Fruit fly (Drosophila melanogaster) whole organism, embryonic: ENCODE results near the gene CG10147.

ENCODE experiments used
- ATbp ChIP-seq: fragments of 200-800 bp; sonication (Bioruptor generic); optimal IDR thresholded peaks from 2 replicates; lab custom pipeline; 2017; ENCODE audit warnings: missing biosample characterization, mild to moderate bottlenecking, missing genetic modification characterization, missing genetic modification reagents
- Abd-B ChIP-seq: fragments of 200-800 bp; sonication (Bioruptor generic); optimal IDR thresholded peaks from 2 replicates; lab custom pipeline; 2018; ENCODE audit warnings: missing biosample characterization, mild to moderate bottlenecking, missing genetic modification characterization, moderate library complexity
- C15 ChIP-seq: fragments of 200-800 bp; sonication (Bioruptor generic); IDR thresholded peaks from 3 replicates; pipeline ENCODE4 v1.3.6; 2022; ENCODE audit warnings: missing biosample characterization, missing genetic modification characterization
- CG10209 ChIP-seq: fragments of 200-800 bp; sonication (Bioruptor generic); optimal IDR thresholded peaks from 3 replicates; lab custom pipeline; 2017; ENCODE audit warnings: missing biosample characterization, mild to moderate bottlenecking, missing genetic modification characterization, missing genetic modification reagents
- CG12236 ChIP-seq: fragments of 200-800 bp; sonication (Bioruptor generic); optimal IDR thresholded peaks from 2 replicates; lab custom pipeline; 2016; ENCODE audit warnings: missing biosample characterization, missing genetic modification characterization
- CG12299 ChIP-seq: fragments of 200-800 bp; sonication (Bioruptor generic); optimal IDR thresholded peaks from 2 replicates; lab custom pipeline; 2018; ENCODE audit warnings: missing biosample characterization, mild to moderate bottlenecking, missing genetic modification characterization
- CG15269 ChIP-seq: fragments of 200-800 bp; sonication (Bioruptor generic); optimal IDR thresholded peaks from 2 replicates; lab custom pipeline; 2018; ENCODE audit warnings: missing biosample characterization, mild to moderate bottlenecking, missing genetic modification characterization, moderate library complexity
- CG1647 ChIP-seq: fragments of 200-800 bp; sonication (Bioruptor generic); optimal IDR thresholded peaks from 3 replicates; lab custom pipeline; 2016; ENCODE audit warnings: missing biosample characterization, missing genetic modification characterization
- CG16813 ChIP-seq: fragments of 200-800 bp; sonication (Bioruptor generic); IDR thresholded peaks from 3 replicates; pipeline ENCODE4 v1.3.6; 2022; ENCODE audit warnings: missing biosample characterization, missing genetic modification characterization; ENCODE audit not compliant: partially characterized antibody
- CG16863 ChIP-seq: fragments of 200-800 bp; sonication (Bioruptor generic); optimal IDR thresholded peaks from 3 replicates; lab custom pipeline; 2016; ENCODE audit warnings: missing biosample characterization, missing genetic modification characterization
- CG17328 ChIP-seq: fragments of 200-800 bp; sonication (Bioruptor generic); IDR thresholded peaks from 2 replicates; pipeline ENCODE4 v1.3.6; 2022; ENCODE audit warnings: missing biosample characterization, missing genetic modification characterization
- CG17829 ChIP-seq: fragments of 200-800 bp; optimal IDR thresholded peaks from 2 replicates; lab custom pipeline; 2019; ENCODE audit warnings: missing biosample characterization, mild to moderate bottlenecking, missing genetic modification characterization, moderate library complexity
- CG17912 ChIP-seq: fragments of 200-800 bp; sonication (Bioruptor generic); optimal IDR thresholded peaks from 2 replicates; lab custom pipeline; 2018; ENCODE audit warnings: missing biosample characterization, mild to moderate bottlenecking, missing genetic modification characterization
- CG2120 ChIP-seq: fragments of 200-800 bp; sonication (Bioruptor generic); optimal IDR thresholded peaks from 3 replicates; lab custom pipeline; 2016; ENCODE audit warnings: missing biosample characterization, missing genetic modification characterization
- CG2678 ChIP-seq: fragments of 200-800 bp; sonication (Bioruptor generic); optimal IDR thresholded peaks from 3 replicates; lab custom pipeline; 2019; ENCODE audit warnings: missing biosample characterization, mild to moderate bottlenecking, missing genetic modification characterization, moderate library complexity
- CG2889 ChIP-seq: fragments of 200-800 bp; sonication (Bioruptor generic); IDR thresholded peaks from 3 replicates; pipeline ENCODE4 v1.3.6; 2022; ENCODE audit warnings: missing biosample characterization, missing genetic modification characterization
- CG4730 ChIP-seq: fragments of 200-800 bp; sonication (Bioruptor generic); IDR thresholded peaks from 2 replicates; pipeline ENCODE4 v1.3.6; 2022; ENCODE audit warnings: missing biosample characterization, missing genetic modification characterization
- CG5953 ChIP-seq: fragments of 200-800 bp; sonication (Bioruptor generic); IDR thresholded peaks from 2 replicates; pipeline ENCODE4 v1.3.6; 2022; ENCODE audit warnings: missing biosample characterization, missing genetic modification characterization
- CG6254 ChIP-seq: fragments of 200-800 bp; sonication (Bioruptor generic); optimal IDR thresholded peaks from 3 replicates; lab custom pipeline; 2017; ENCODE audit warnings: mild to moderate bottlenecking, missing biosample characterization, missing genetic modification reagents, missing genetic modification characterization
- CG6765 ChIP-seq: fragments of 200-800 bp; sonication (Bioruptor generic); optimal IDR thresholded peaks from 3 replicates; lab custom pipeline; 2017; ENCODE audit warnings: missing biosample characterization, mild to moderate bottlenecking, missing genetic modification characterization
- CG8281 ChIP-seq: fragments of 200-800 bp; sonication (Bioruptor generic); optimal IDR thresholded peaks from 2 replicates; lab custom pipeline; 2018; ENCODE audit warnings: missing biosample characterization, mild to moderate bottlenecking, missing genetic modification characterization, moderate library complexity
- CG9609 ChIP-seq: fragments of 200-800 bp; sonication (Bioruptor generic); optimal IDR thresholded peaks from 3 replicates; lab custom pipeline; 2016; ENCODE audit warnings: missing biosample characterization, missing genetic modification characterization
- CkIIα-i1 ChIP-seq: fragments of 200-800 bp; sonication (Bioruptor generic); IDR thresholded peaks from 2 replicates; pipeline ENCODE4 v1.3.6; 2022; ENCODE audit warnings: missing biosample characterization, missing genetic modification characterization
- Dbx ChIP-seq: fragments of 200-800 bp; sonication (Bioruptor generic); IDR thresholded peaks from 3 replicates; pipeline ENCODE4 v1.3.6; 2022; ENCODE audit warnings: missing biosample characterization, missing genetic modification characterization
- Ets65A ChIP-seq: fragments of 200-800 bp; sonication (Bioruptor generic); peaks from one replicate; lab custom pipeline; 2016; ENCODE audit warnings: missing biosample characterization, missing genetic modification characterization
- Fer2 ChIP-seq: fragments of 200-800 bp; sonication (Bioruptor generic); optimal IDR thresholded peaks from 2 replicates; lab custom pipeline; 2018; ENCODE audit warnings: missing biosample characterization, mild to moderate bottlenecking, missing genetic modification characterization, moderate library complexity
- Mad ChIP-seq: fragments of 200-800 bp; sonication (Bioruptor generic); optimal IDR thresholded peaks from 2 replicates; lab custom pipeline; 2016; ENCODE audit warnings: missing biosample characterization, missing genetic modification characterization
- Opbp ChIP-seq: fragments of 200-800 bp; sonication (Bioruptor generic); IDR thresholded peaks from 3 replicates; pipeline ENCODE4 v1.3.6; 2022; ENCODE audit warnings: missing biosample characterization, missing genetic modification characterization; ENCODE audit not compliant: partially characterized antibody
- Sry-β ChIP-seq: fragments of 200-800 bp; sonication (Bioruptor generic); optimal IDR thresholded peaks from 2 replicates; lab custom pipeline; 2018; ENCODE audit warnings: missing biosample characterization, mild to moderate bottlenecking, missing genetic modification characterization, moderate library complexity
- ab ChIP-seq: fragments of 200-800 bp; sonication (Bioruptor generic); optimal IDR thresholded peaks from 2 replicates; lab custom pipeline; 2016; ENCODE audit warnings: missing biosample characterization, missing genetic modification characterization
- abd-A ChIP-seq: fragments of 200-800 bp; sonication (Bioruptor generic); optimal IDR thresholded peaks from 3 replicates; lab custom pipeline; 2019; ENCODE audit warnings: missing biosample characterization, mild to moderate bottlenecking, missing genetic modification characterization, moderate library complexity
- amos ChIP-seq: fragments of 200-800 bp; sonication (Bioruptor generic); IDR thresholded peaks from 2 replicates; pipeline ENCODE4 v1.3.6; 2022; ENCODE audit warnings: missing biosample characterization, missing genetic modification characterization; ENCODE audit not compliant: partially characterized antibody
- ase ChIP-seq: fragments of 200-800 bp; sonication (Bioruptor generic); IDR thresholded peaks from 3 replicates; pipeline ENCODE4 v1.3.6; 2022; ENCODE audit warnings: missing biosample characterization, missing genetic modification characterization
- bigmax ChIP-seq: fragments of 200-800 bp; sonication (Bioruptor generic); optimal IDR thresholded peaks from 2 replicates; lab custom pipeline; 2018; ENCODE audit warnings: missing biosample characterization, mild to moderate bottlenecking, missing genetic modification characterization
- br ChIP-seq: fragments of >200 bp; optimal IDR thresholded peaks from 2 replicates; lab custom pipeline; 2017
- cad ChIP-seq: fragments of >200 bp; optimal IDR thresholded peaks from 2 replicates; lab custom pipeline; 2017; ENCODE audit warnings: missing biosample characterization, missing genetic modification characterization
- crol ChIP-seq: fragments of 200-800 bp; sonication (Bioruptor generic); IDR thresholded peaks from 2 replicates; pipeline ENCODE4 v1.3.6; 2022; ENCODE audit warnings: missing biosample characterization, missing genetic modification characterization
- danr ChIP-seq: fragments of 200-800 bp; sonication (Bioruptor generic); IDR thresholded peaks from 2 replicates; pipeline ENCODE4 v1.3.6; 2022; ENCODE audit warnings: missing biosample characterization, missing genetic modification characterization
- gce ChIP-seq: fragments of 200-800 bp; sonication (Bioruptor generic); IDR thresholded peaks from 3 replicates; pipeline ENCODE4 v1.3.6; 2022; ENCODE audit warnings: missing biosample characterization, missing genetic modification characterization
- grn ChIP-seq: fragments of 200-800 bp; sonication (Bioruptor generic); optimal IDR thresholded peaks from 3 replicates; lab custom pipeline; 2017; ENCODE audit warnings: missing biosample characterization, missing genetic modification characterization
- hth ChIP-seq: fragments of >200 bp; optimal IDR thresholded peaks from 2 replicates; lab custom pipeline; 2017; ENCODE audit warnings: inconsistent platforms
- oc ChIP-seq: fragments of 200-800 bp; sonication (Bioruptor generic); optimal IDR thresholded peaks from 2 replicates; lab custom pipeline; 2018; ENCODE audit warnings: missing biosample characterization, mild to moderate bottlenecking, missing genetic modification characterization, moderate library complexity
- org-1 ChIP-seq: fragments of 200-800 bp; sonication (Bioruptor generic); optimal IDR thresholded peaks from 2 replicates; lab custom pipeline; 2017; ENCODE audit warnings: missing biosample characterization, missing genetic modification characterization
- otp ChIP-seq: fragments of 200-800 bp; sonication (Bioruptor generic); IDR thresholded peaks from 3 replicates; pipeline ENCODE4, ENCODE4 v1.3.6; 2022; ENCODE audit warnings: missing biosample characterization, missing genetic modification characterization
- pan ChIP-seq, 4 experiments: fragments of >200 bp in 3 of 4; fragments of 200-800 bp in 1 of 4; sonication (Bioruptor generic) in 1 of 4; optimal IDR thresholded peaks in 3 of 4; IDR thresholded peaks in 1 of 4; 2 replicates each; pipeline versions ENCODE4 v1.3.6 to Lab custom; 2017 to 2022; ENCODE audit warnings: missing biosample characterization in 2 of 4, missing genetic modification characterization in 2 of 4, mixed read lengths in 1 of 4
- pum ChIP-seq: fragments of 200-800 bp; sonication (Bioruptor generic); optimal IDR thresholded peaks from 2 replicates; lab custom pipeline; 2016; ENCODE audit warnings: missing biosample characterization, missing genetic modification characterization
- sd ChIP-seq: fragments of 200-800 bp; sonication (Bioruptor generic); optimal IDR thresholded peaks from 3 replicates; lab custom pipeline; 2018; ENCODE audit warnings: missing biosample characterization, mild to moderate bottlenecking, missing genetic modification characterization, moderate library complexity
- sna ChIP-seq: fragments of 200-800 bp; sonication (Bioruptor generic); IDR thresholded peaks from 2 replicates; pipeline ENCODE4 v1.3.6; 2022; ENCODE audit warnings: missing biosample characterization, missing genetic modification characterization; ENCODE audit not compliant: partially characterized antibody
- ssp ChIP-seq: fragments of 200-800 bp; sonication (Bioruptor generic); IDR thresholded peaks from 2 replicates; pipeline ENCODE4 v1.3.6; 2022; ENCODE audit warnings: missing biosample characterization, missing genetic modification characterization
- ttk ChIP-seq: fragments of 200-800 bp; sonication (Bioruptor generic); IDR thresholded peaks from 2 replicates; pipeline ENCODE4 v2.1.2; 2022; ENCODE audit warnings: missing biosample characterization, missing genetic modification characterization
- vvl ChIP-seq: fragments of 200-800 bp; sonication (Bioruptor generic); IDR thresholded peaks from 2 replicates; pipeline ENCODE4 v1.3.6; 2022; ENCODE audit warnings: missing biosample characterization, missing genetic modification characterization
- zen2 ChIP-seq: fragments of 200-800 bp; sonication (Bioruptor generic); IDR thresholded peaks from 3 replicates; pipeline ENCODE4 v1.3.6; 2022; ENCODE audit warnings: missing biosample characterization, missing genetic modification characterization; ENCODE audit not compliant: partially characterized antibody

CG10147 gene

DNA sequence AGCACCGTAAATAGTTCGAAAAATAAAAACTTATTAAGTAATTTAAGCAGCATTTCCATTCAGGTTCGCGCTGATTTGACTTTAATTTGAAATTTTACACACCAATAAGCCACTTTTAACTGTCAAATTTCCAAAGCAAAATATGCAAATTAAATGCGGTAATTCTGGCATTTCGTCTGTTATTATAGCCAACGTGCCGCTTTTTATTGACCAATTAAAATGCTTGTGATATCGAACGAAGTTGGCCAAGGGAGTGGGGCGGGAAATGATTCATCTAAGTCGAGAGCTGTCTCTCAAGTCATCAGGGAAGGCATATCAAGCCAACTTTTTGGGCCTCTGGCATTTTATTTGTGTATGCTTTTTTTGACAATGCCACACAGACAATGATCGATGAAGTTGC, 35.9 kb downstream of the CG10147 start (continued):
- TF ChIP-seq CG4730 (GFP tag; lab: Robert Waterston, UW) (no peak), br (lab: Kevin White, UChicago) (no peak), Mad (GFP tag; lab: Kevin White, UChicago) (no peak), amos (GFP tag; lab: Robert Waterston, UW) (no peak), abd-A (tag; lab: Kevin White, UChicago) (peak; percentile 92), cad (GFP tag; lab: Kevin White, UChicago) (no peak), CG2889 (GFP tag; lab: Robert Waterston, UW) (no peak), ssp (GFP tag; lab: Robert Waterston, UW) (no peak), bigmax (GFP tag; lab: Kevin White, UChicago) (no peak), ase (GFP tag; lab: Robert Waterston, UW) (no peak), oc (tag; lab: Kevin White, UChicago) (peak; percentile 82), vvl (GFP tag; lab: Robert Waterston, UW) (peak; percentile 73), pan (optimal IDR thresholded peaks at IDR 0.05; lab: Kevin White, UChicago) (no peak), pan (GFP tag; optimal IDR thresholded peaks at IDR 0.05 in 1 of 2, IDR thresholded peaks at IDR 0.05 in 1 of 2) (no peak), sd (tag; lab: Kevin White, UChicago) (peak; percentile 96), CG17328 (GFP tag; lab: Robert Waterston, UW) (no peak), danr (GFP tag; lab: Robert Waterston, UW) (no peak), CG12299 (no peak), CG9609 (no peak), otp (GFP tag; lab: Robert Waterston, UW) (no peak), ab (GFP tag; lab: Kevin White, UChicago) (no peak), pum (GFP tag; lab: Kevin White, UChicago) (no peak), CG6254 (GFP tag; lab: Kevin White, UChicago) (no peak), Abd-B (GFP tag; lab: Kevin White, UChicago) (peak; percentile 50), CG17912 (no peak), ATbp (GFP tag; lab: Kevin White, UChicago) (no peak), C15 (no peak), Dbx (GFP tag; lab: Robert Waterston, UW) (no peak), Opbp (GFP tag; lab: Robert Waterston, UW) (no peak), CG16863 (GFP tag; lab: Kevin White, UChicago) (no peak), org-1 (no peak), gce (GFP tag; lab: Robert Waterston, UW) (no peak)
- TF ChIP-seq, all 482 proteins: peak for 8

DNA sequence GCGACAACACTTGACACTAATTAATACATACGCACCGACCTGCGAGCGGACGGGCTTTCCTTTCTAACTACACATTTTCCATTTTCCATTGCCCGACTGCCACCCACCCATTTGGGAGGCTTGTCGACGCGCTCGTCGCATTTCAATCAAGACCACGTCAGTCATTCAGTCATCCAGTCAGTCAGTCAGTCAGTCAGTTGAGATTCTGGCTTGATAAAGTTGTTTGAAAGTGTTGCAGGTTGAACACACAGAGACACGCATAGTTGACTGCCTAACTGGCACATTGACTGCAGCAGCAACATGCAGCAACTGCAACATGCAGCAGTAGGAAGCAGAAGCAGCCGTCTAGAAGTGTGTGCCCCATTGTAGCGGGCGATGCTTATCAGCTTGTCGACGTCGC, 36.7 kb downstream of the CG10147 start:
- TF ChIP-seq CG2678 (tag; lab: Kevin White, UChicago), result no peak
- no peak for TF ChIP-seq CG12236 (GFP tag; lab: Kevin White, UChicago)
- TF ChIP-seq hth (lab: Kevin White, UChicago), result no peak
- TF ChIP-seq Ets65A (GFP tag; lab: Kevin White, UChicago), result peak; percentile 12
- TF ChIP-seq C15, result no peak
- TF ChIP-seq Sry-β (GFP tag; lab: Kevin White, UChicago), result no peak
- TF ChIP-seq CkIIα-i1 (GFP tag; lab: Robert Waterston, UW), result no peak
- TF ChIP-seq Fer2, result no peak
- TF ChIP-seq CG15269 (tag; lab: Kevin White, UChicago), result no peak
- TF ChIP-seq CG17829 (tag; lab: Kevin White, UChicago), result no peak
- no peak for TF ChIP-seq ttk (GFP tag; lab: Robert Waterston, UW)
- TF ChIP-seq CG1647 (GFP tag; lab: Kevin White, UChicago), result no peak
- TF ChIP-seq CG5953 (GFP tag; lab: Robert Waterston, UW), result no peak
- no peak for TF ChIP-seq CG2120
- no peak for TF ChIP-seq zen2 (GFP tag; lab: Robert Waterston, UW)
- no peak for TF ChIP-seq CG16813 (GFP tag; lab: Robert Waterston, UW)
- peak; percentile 93 for TF ChIP-seq CG8281
- TF ChIP-seq CG6765 (GFP tag; lab: Kevin White, UChicago), result no peak
- TF ChIP-seq crol, result 0 out of 2 replicates have a peak, but pooled peaks have one; percentile 22
- peak; percentile 12 for TF ChIP-seq CG10209
- TF ChIP-seq sna (GFP tag; lab: Robert Waterston, UW), result no peak
- peak; percentile 35 for TF ChIP-seq grn (GFP tag; lab: Kevin White, UChicago)
